Worm (Caenorhabditis elegans) whole organism, L3 larva: Measurements from ENCODE around the gene Y76B12C.9.

ENCODE experiments used
- R02D3.7 ChIP-seq: fragments of 150-350 bp; optimal IDR thresholded peaks from 2 replicates; lab custom pipeline; 2014; ENCODE audit warnings: missing biosample characterization, missing genetic modification characterization
- ZK546.5 ChIP-seq: sonication (generic microtip); optimal IDR thresholded peaks from 2 replicates; lab custom pipeline; 2017; ENCODE audit warnings: missing biosample characterization, missing genetic modification characterization
- ceh-28 ChIP-seq: fragments of 150-350 bp; optimal IDR thresholded peaks from 2 replicates; lab custom pipeline; 2014; ENCODE audit warnings: missing biosample characterization, missing genetic modification reagents, missing genetic modification characterization
- ceh-82 ChIP-seq: fragments of 150-350 bp; optimal IDR thresholded peaks from 2 replicates; lab custom pipeline; 2014; ENCODE audit warnings: missing biosample characterization, missing genetic modification characterization
- ceh-9 ChIP-seq: sonication (generic microtip); optimal IDR thresholded peaks from 2 replicates; lab custom pipeline; 2018; ENCODE audit warnings: missing biosample characterization, missing genetic modification characterization
- daf-12 ChIP-seq: fragments of 150-350 bp; optimal IDR thresholded peaks from 2 replicates; lab custom pipeline; 2014; ENCODE audit warnings: missing biosample characterization, missing genetic modification reagents, missing genetic modification characterization
- egl-27 ChIP-seq: sonication (generic microtip); optimal IDR thresholded peaks from 4 replicates; lab custom pipeline; 2017; ENCODE audit warnings: missing biosample characterization, missing genetic modification reagents, missing genetic modification characterization
- egl-5 ChIP-seq: fragments of 150-350 bp; optimal IDR thresholded peaks from 2 replicates; lab custom pipeline; 2017; ENCODE audit warnings: missing biosample characterization, missing genetic modification reagents, missing genetic modification characterization, inconsistent platforms
- elt-1 ChIP-seq: fragments of 150-350 bp; optimal IDR thresholded peaks from 2 replicates; lab custom pipeline; 2014; ENCODE audit warnings: missing biosample characterization, missing genetic modification characterization
- elt-2 ChIP-seq: sonication (generic microtip); optimal IDR thresholded peaks from 2 replicates; lab custom pipeline; 2016; ENCODE audit warnings: missing genetic modification reagents, mild to moderate bottlenecking, missing genetic modification characterization, missing compliant biosample characterization
- elt-3 ChIP-seq, 3 experiments: fragments of 150-350 bp in 1 of 3; sonication (generic microtip) in 2 of 3; optimal IDR thresholded peaks; 2 replicates in 2 of 3; 4 replicates in 1 of 3; lab custom pipeline; 2014 to 2017; ENCODE audit warnings: missing biosample characterization in 3 of 3, missing genetic modification characterization in 3 of 3
- eor-1 ChIP-seq, 2 experiments: fragments of 150-350 bp; optimal IDR thresholded peaks; 2 replicates each; lab custom pipeline; 2014 to 2018; ENCODE audit warnings: missing biosample characterization in 2 of 2, missing genetic modification characterization in 2 of 2
- fkh-10 ChIP-seq: sonication (generic microtip); optimal IDR thresholded peaks from 2 replicates; lab custom pipeline; 2017; ENCODE audit warnings: missing biosample characterization, missing genetic modification reagents, missing genetic modification characterization
- fkh-2 ChIP-seq: fragments of 150-350 bp; optimal IDR thresholded peaks from 2 replicates; lab custom pipeline; 2014; ENCODE audit warnings: missing biosample characterization, missing genetic modification reagents, missing genetic modification characterization
- hmg-11 ChIP-seq: sonication (generic microtip); optimal IDR thresholded peaks from 2 replicates; lab custom pipeline; 2016; ENCODE audit warnings: missing genetic modification characterization, missing compliant biosample characterization
- jun-1 ChIP-seq: fragments of 150-350 bp; optimal IDR thresholded peaks from 2 replicates; lab custom pipeline; 2014; ENCODE audit warnings: missing biosample characterization, missing genetic modification reagents, missing genetic modification characterization
- lin-15B ChIP-seq: fragments of 150-350 bp; optimal IDR thresholded peaks from 2 replicates; lab custom pipeline; 2014; ENCODE audit warnings: missing biosample characterization, missing genetic modification characterization
- lin-39 ChIP-seq: fragments of 150-350 bp; optimal IDR thresholded peaks from 2 replicates; lab custom pipeline; 2018; ENCODE audit warnings: missing biosample characterization, missing genetic modification reagents, missing genetic modification characterization
- lsy-12 ChIP-seq: sonication (generic microtip); optimal IDR thresholded peaks from 2 replicates; lab custom pipeline; 2016; ENCODE audit warnings: mild to moderate bottlenecking, missing genetic modification characterization, missing compliant biosample characterization
- mdl-1 ChIP-seq: fragments of 150-350 bp; optimal IDR thresholded peaks from 2 replicates; lab custom pipeline; 2014; ENCODE audit warnings: missing biosample characterization, missing genetic modification characterization
- mml-1 ChIP-seq: fragments of 150-350 bp; sonication (generic microtip); optimal IDR thresholded peaks from 3 replicates; lab custom pipeline; 2014; ENCODE audit warnings: missing biosample characterization, missing genetic modification characterization
- nfya-1 ChIP-seq: sonication (generic microtip); optimal IDR thresholded peaks from 2 replicates; lab custom pipeline; 2017; ENCODE audit warnings: missing genetic modification characterization, mild to moderate bottlenecking, missing compliant biosample characterization, antibody characterized with exemption, moderate library complexity; ENCODE audit not compliant: insufficient read depth
- nhr-11 ChIP-seq: fragments of 150-350 bp; optimal IDR thresholded peaks from 2 replicates; lab custom pipeline; 2014; ENCODE audit warnings: missing biosample characterization, missing genetic modification characterization
- nhr-12 ChIP-seq: fragments of 150-350 bp; optimal IDR thresholded peaks from 2 replicates; lab custom pipeline; 2014; ENCODE audit warnings: missing biosample characterization, missing genetic modification characterization
- nhr-23 ChIP-seq: fragments of 150-350 bp; optimal IDR thresholded peaks from 2 replicates; lab custom pipeline; 2014; ENCODE audit warnings: missing biosample characterization, missing genetic modification reagents, missing genetic modification characterization
- nhr-237 ChIP-seq: fragments of 150-350 bp; optimal IDR thresholded peaks from 2 replicates; lab custom pipeline; 2014; ENCODE audit warnings: missing biosample characterization, missing genetic modification characterization
- nhr-25 ChIP-seq: sonication (generic microtip); optimal IDR thresholded peaks from 2 replicates; lab custom pipeline; 2017; ENCODE audit warnings: missing biosample characterization, missing genetic modification characterization
- nhr-28 ChIP-seq: fragments of 150-350 bp; optimal IDR thresholded peaks from 2 replicates; lab custom pipeline; 2014; ENCODE audit warnings: missing biosample characterization, missing genetic modification characterization
- nhr-43 ChIP-seq: sonication (generic microtip); optimal IDR thresholded peaks from 2 replicates; lab custom pipeline; 2016; ENCODE audit warnings: mild to moderate bottlenecking, missing genetic modification characterization, missing compliant biosample characterization; ENCODE audit not compliant: poor library complexity, severe bottlenecking
- nhr-67 ChIP-seq: fragments of 150-350 bp; optimal IDR thresholded peaks from 2 replicates; lab custom pipeline; 2014; ENCODE audit warnings: missing biosample characterization, missing genetic modification characterization
- nhr-76 ChIP-seq: fragments of 150-350 bp; sonication (generic microtip); optimal IDR thresholded peaks from 5 replicates; lab custom pipeline; 2014; ENCODE audit warnings: missing biosample characterization, missing genetic modification characterization
- nhr-77 ChIP-seq: fragments of 150-350 bp; optimal IDR thresholded peaks from 2 replicates; lab custom pipeline; 2014; ENCODE audit warnings: missing biosample characterization, missing genetic modification characterization
- pha-4 ChIP-seq: fragments of 150-350 bp; optimal IDR thresholded peaks from 2 replicates; lab custom pipeline; 2014; ENCODE audit warnings: missing biosample characterization, missing genetic modification reagents, missing genetic modification characterization
- pqm-1 ChIP-seq: fragments of 150-350 bp; optimal IDR thresholded peaks from 2 replicates; lab custom pipeline; 2017; ENCODE audit warnings: missing biosample characterization, missing genetic modification characterization, inconsistent platforms
- sea-2 ChIP-seq: fragments of 150-350 bp; sonication (generic microtip); optimal IDR thresholded peaks from 4 replicates; lab custom pipeline; 2014; ENCODE audit warnings: missing biosample characterization, missing genetic modification reagents, missing genetic modification characterization
- skn-1 ChIP-seq: fragments of 150-350 bp; optimal IDR thresholded peaks from 2 replicates; lab custom pipeline; 2014; ENCODE audit warnings: missing biosample characterization, missing genetic modification characterization
- snpc-4 ChIP-seq: fragments of 150-350 bp; optimal IDR thresholded peaks from 2 replicates; lab custom pipeline; 2014; ENCODE audit warnings: missing biosample characterization, missing genetic modification characterization
- tbx-2 ChIP-seq: sonication (generic microtip); optimal IDR thresholded peaks from 2 replicates; lab custom pipeline; 2016; ENCODE audit warnings: mild to moderate bottlenecking, missing genetic modification characterization, missing compliant biosample characterization
- unc-39 ChIP-seq: sonication (generic microtip); optimal IDR thresholded peaks from 4 replicates; lab custom pipeline; 2017; ENCODE audit warnings: missing biosample characterization, missing genetic modification characterization
- unc-62 ChIP-seq: fragments of 150-350 bp; sonication (generic microtip); optimal IDR thresholded peaks from 4 replicates; lab custom pipeline; 2014; ENCODE audit warnings: missing biosample characterization, missing genetic modification reagents, missing genetic modification characterization
- zag-1 ChIP-seq: fragments of 150-350 bp; optimal IDR thresholded peaks from 2 replicates; lab custom pipeline; 2014; ENCODE audit warnings: missing biosample characterization, missing genetic modification characterization
- ztf-11 ChIP-seq: fragments of 150-350 bp; optimal IDR thresholded peaks from 2 replicates; lab custom pipeline; 2014; ENCODE audit warnings: missing biosample characterization, missing genetic modification characterization
- ztf-4 ChIP-seq: fragments of 150-350 bp; optimal IDR thresholded peaks from 2 replicates; lab custom pipeline; 2014; ENCODE audit warnings: missing biosample characterization, missing genetic modification characterization

Gene Y76B12C.9

DNA sequence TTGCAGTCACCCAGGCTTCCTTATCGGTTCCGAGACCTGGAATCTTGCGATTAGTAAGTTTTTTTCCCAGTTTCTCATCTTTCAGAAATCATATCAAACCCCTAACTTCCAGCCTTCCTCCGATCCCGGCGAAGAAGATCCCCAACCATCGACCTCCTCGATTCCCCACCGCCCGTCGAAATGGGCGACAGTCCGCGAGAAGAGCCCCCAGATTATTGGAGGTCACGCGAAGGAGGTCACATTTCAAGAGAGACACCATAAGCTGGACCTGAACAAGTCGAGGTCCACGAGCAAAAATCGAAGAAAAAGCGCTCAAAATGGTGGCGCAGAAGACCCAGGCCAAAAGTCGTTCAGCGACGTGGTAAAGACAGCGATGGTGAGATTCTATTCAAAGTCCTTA, 623 bp upstream of the Y76B12C.9 start:
- TF ChIP-seq fkh-2 (tag; lab: Kevin White, UChicago) (no peak), lin-15B (tag; lab: Kevin White, UChicago) (no peak), elt-2 (tag; lab: Kevin White, UChicago) (no peak), ztf-4 (tag; lab: Kevin White, UChicago) (no peak), ZK546.5 (tag; lab: Kevin White, UChicago) (no peak), pha-4 (no peak)

- TF ChIP-seq elt-3 (tag; optimal IDR thresholded peaks at IDR 0.05; lab: Kevin White, UChicago): no peak
- no peak for TF ChIP-seq nhr-12
- TF ChIP-seq R02D3.7 (tag; lab: Kevin White, UChicago): peak; percentile 69
- no peak for TF ChIP-seq mdl-1
- TF ChIP-seq nhr-11 (tag; lab: Kevin White, UChicago): peak; percentile 4
- peak; percentile 75 for TF ChIP-seq skn-1 (tag; lab: Kevin White, UChicago)
- no peak for TF ChIP-seq nhr-67 (tag; lab: Kevin White, UChicago)
- peak; percentile 77 for TF ChIP-seq snpc-4 (tag; lab: Kevin White, UChicago)
- TF ChIP-seq daf-12 (tag; lab: Kevin White, UChicago): no peak
- no peak for TF ChIP-seq unc-62
- no peak for TF ChIP-seq zag-1 (tag; lab: Kevin White, UChicago)
- peak; percentile 77 for TF ChIP-seq nhr-25 (tag; lab: Kevin White, UChicago)
- TF ChIP-seq elt-2 (tag; lab: Kevin White, UChicago): no peak
- TF ChIP-seq ceh-82 (tag; lab: Kevin White, UChicago): peak; percentile 58
- TF ChIP-seq nhr-237 (tag; lab: Kevin White, UChicago): no peak
- no peak for TF ChIP-seq sea-2 (GFP tag; lab: Kevin White, UChicago)
- TF ChIP-seq tbx-2 (tag; lab: Kevin White, UChicago): no peak
- TF ChIP-seq nhr-28 (tag; lab: Kevin White, UChicago): no peak
- peak; percentile 72 for TF ChIP-seq hmg-11
- no peak for TF ChIP-seq fkh-10
- no peak for TF ChIP-seq elt-1 (tag; lab: Kevin White, UChicago)
- TF ChIP-seq unc-39 (tag; lab: Kevin White, UChicago): no peak
- no peak for TF ChIP-seq ztf-11 (tag; lab: Kevin White, UChicago)
- TF ChIP-seq nhr-43 (tag; lab: Kevin White, UChicago): no peak
- TF ChIP-seq lin-39: peak; percentile 81
- peak; percentile 56 for TF ChIP-seq pqm-1
- no peak for TF ChIP-seq ztf-4 (tag; lab: Kevin White, UChicago)
- peak; percentile 92 for TF ChIP-seq lin-15B (tag; lab: Kevin White, UChicago)
- peak; percentile 84 for TF ChIP-seq nfya-1
- TF ChIP-seq jun-1 (tag; lab: Kevin White, UChicago): peak; percentile 39
- TF ChIP-seq egl-5 (tag; lab: Kevin White, UChicago): peak; percentile 38
- TF ChIP-seq egl-27 (tag; lab: Kevin White, UChicago): no peak
- no peak for TF ChIP-seq ceh-9 (tag; lab: Kevin White, UChicago)
- peak; percentile 97 for TF ChIP-seq pha-4
- TF ChIP-seq nhr-77 (tag; lab: Kevin White, UChicago): no peak
- no peak for TF ChIP-seq fkh-2 (tag; lab: Kevin White, UChicago)
- no peak for TF ChIP-seq nhr-76
- TF ChIP-seq ceh-28 (tag; lab: Kevin White, UChicago): peak; percentile 53
- TF ChIP-seq lsy-12: peak; percentile 1
- TF ChIP-seq nhr-23: peak; percentile 87
Observed at ce11 chrIV:2032946-2033411, 3.9 kb downstream of the Y76B12C.9 start, which contains the start of gene cpsf-1. cpsf-1 (minus strand) TSS chrIV:2032996.

- no peak for TF ChIP-seq nhr-23
- no peak for TF ChIP-seq mdl-1
- no peak for TF ChIP-seq nhr-77 (tag; lab: Kevin White, UChicago)
- no peak for TF ChIP-seq ceh-28 (tag; lab: Kevin White, UChicago)
- no peak for TF ChIP-seq mml-1 (tag; lab: Kevin White, UChicago)
- TF ChIP-seq eor-1 (tag; optimal IDR thresholded peaks at IDR 0.05; lab: Kevin White, UChicago): no peak
- no peak for TF ChIP-seq egl-27 (tag; lab: Kevin White, UChicago)
- no peak for TF ChIP-seq elt-3 (tag; optimal IDR thresholded peaks at IDR 0.05; lab: Kevin White, UChicago)
- TF ChIP-seq nhr-28 (tag; lab: Kevin White, UChicago): no peak
- no peak for TF ChIP-seq egl-5 (tag; lab: Kevin White, UChicago)
- no peak for TF ChIP-seq nhr-12
- no peak for TF ChIP-seq elt-2 (tag; lab: Kevin White, UChicago)
- TF ChIP-seq pha-4: no peak
- TF ChIP-seq skn-1 (tag; lab: Kevin White, UChicago): no peak
- TF ChIP-seq R02D3.7 (tag; lab: Kevin White, UChicago): no peak
- no peak for TF ChIP-seq zag-1 (tag; lab: Kevin White, UChicago)
- no peak for TF ChIP-seq nhr-67 (tag; lab: Kevin White, UChicago)
- no peak for TF ChIP-seq unc-62
- no peak for TF ChIP-seq nhr-25 (tag; lab: Kevin White, UChicago)
- no peak for TF ChIP-seq ZK546.5 (tag; lab: Kevin White, UChicago)
Observed at ce11 chrIV:2008920-2009319, 28.0 kb downstream of the Y76B12C.9 start.
